Worm (Caenorhabditis elegans): ENCODE results near the gene C08E8.9.

The C08E8.9 gene

DNA sequence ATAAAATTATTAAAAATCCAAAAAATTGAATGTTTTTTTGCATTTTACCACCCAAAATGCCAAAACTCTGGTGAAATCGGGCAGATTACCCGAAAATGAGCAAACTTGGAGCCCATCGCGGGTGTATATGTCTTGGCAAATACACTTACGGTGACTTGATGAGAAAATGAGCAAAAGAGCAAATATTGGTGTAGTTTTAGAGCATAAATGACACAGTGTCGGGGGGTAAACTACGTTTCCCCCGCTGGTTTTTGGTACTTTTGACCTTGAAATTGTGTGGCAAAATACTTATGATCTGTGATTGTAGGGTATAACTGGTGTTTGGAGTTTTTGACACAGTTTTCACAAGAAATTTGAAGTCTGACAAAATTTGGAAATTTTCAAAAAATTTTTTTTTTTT is 48.2 kb downstream of the C08E8.9 start, which contains the start of gene ZK262.2:
TSS of gene ZK262.2 (minus strand) at position 101 of the 400 bp plus-strand sequence.
- no peak for TF ChIP-seq ZK546.5 (tag; optimal IDR thresholded peaks at IDR 0.05)
- no peak for TF ChIP-seq ceh-20 (GFP tag; IDR thresholded peaks at IDR 0.05)
- peak; percentile 9 for TF ChIP-seq nhr-28 (tag; optimal IDR thresholded peaks at IDR 0.05)
- no peak for TF ChIP-seq ces-1 (GFP tag; optimal IDR thresholded peaks at IDR 0.05)
- no peak for TF ChIP-seq rbr-2 (tag; optimal IDR thresholded peaks at IDR 0.05)

DNA sequence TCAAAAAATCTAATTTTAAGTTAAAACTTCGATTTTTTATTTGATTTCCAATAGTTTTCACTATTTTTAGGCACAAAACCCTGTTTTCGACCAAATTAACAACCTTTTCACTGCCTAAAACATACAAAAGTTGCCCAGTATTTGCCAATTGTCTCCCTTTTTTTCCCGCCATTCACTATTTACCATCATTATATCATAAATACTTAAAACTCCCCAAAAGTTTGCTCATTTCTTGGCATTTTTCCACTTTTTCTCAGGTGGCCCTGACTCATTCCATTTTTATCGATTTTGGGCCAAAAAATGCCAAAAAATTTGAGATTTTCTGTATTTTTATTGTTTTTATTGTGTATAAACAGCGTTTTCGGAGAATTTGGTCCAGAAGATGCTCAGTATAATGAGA is 49.4 kb downstream of the C08E8.9 start, which contains the start of gene txt-8:
TSS of gene txt-8 (plus strand) at position 301 of the 400 bp plus-strand sequence.
- TF ChIP-seq T20F7.1 (GFP tag; optimal IDR thresholded peaks at IDR 0.05) = no peak
- TF ChIP-seq ceh-32 (tag; optimal IDR thresholded peaks at IDR 0.05; ENCODE audit: poor library complexity) = no peak
- TF ChIP-seq T26A8.4 (GFP tag; IDR thresholded peaks at IDR 0.05) = no peak
- TF ChIP-seq set-16 (GFP tag; IDR thresholded peaks at IDR 0.05) = no peak
- TF ChIP-seq dmd-8 (GFP tag; IDR thresholded peaks at IDR 0.05) = no peak
- TF ChIP-seq sdz-12 (GFP tag; optimal IDR thresholded peaks at IDR 0.05) = no peak
- TF ChIP-seq nhr-77 (tag; optimal IDR thresholded peaks at IDR 0.05) = no peak
- TF ChIP-seq nhr-237 (tag; optimal IDR thresholded peaks at IDR 0.05) = no peak
- TF ChIP-seq nhr-11 (tag; optimal IDR thresholded peaks at IDR 0.05) = no peak
- no peak for TF ChIP-seq dmd-9 (GFP tag; IDR thresholded peaks at IDR 0.05)
- TF ChIP-seq lin-38 (GFP tag; IDR thresholded peaks at IDR 0.05) = no peak
- no peak for TF ChIP-seq ceh-82 (tag; optimal IDR thresholded peaks at IDR 0.05)
- no peak for TF ChIP-seq nhr-25 (tag; optimal IDR thresholded peaks at IDR 0.05; ENCODE audit: borderline replicate concordance, insufficient read depth)
- no peak for TF ChIP-seq nhr-48 (tag; optimal IDR thresholded peaks at IDR 0.05)
- TF ChIP-seq lin-13 (GFP tag; optimal IDR thresholded peaks at IDR 0.05) = no peak
- TF ChIP-seq nhr-28 (tag; optimal IDR thresholded peaks at IDR 0.05) = no peak
- TF ChIP-seq D1046.2 (GFP tag; IDR thresholded peaks at IDR 0.05) = no peak
- no peak for TF ChIP-seq daf-16 (GFP tag; optimal IDR thresholded peaks at IDR 0.05)
- TF ChIP-seq daf-16 (tag; optimal IDR thresholded peaks at IDR 0.05) = no peak
